Fruit fly (Drosophila melanogaster) whole organism, wandering third instar larva: Measurements from ENCODE around the gene Tbh.

ENCODE experiments used
- CG9705 ChIP-seq: fragments of 200-800 bp; sonication (Bioruptor generic); optimal IDR thresholded peaks from 2 replicates; lab custom pipeline; 2018; ENCODE audit warnings: missing biosample characterization, mild to moderate bottlenecking, missing genetic modification characterization
- Hr83 ChIP-seq: fragments of 200-300 bp; sonication (Bioruptor generic); optimal IDR thresholded peaks from 2 replicates; lab custom pipeline; 2016; ENCODE audit warnings: missing biosample characterization, mild to moderate bottlenecking, missing genetic modification characterization, moderate library complexity; ENCODE audit not compliant: poor library complexity, severe bottlenecking
- OdsH ChIP-seq: fragments of 200-800 bp; sonication (Bioruptor generic); optimal IDR thresholded peaks from 2 replicates; lab custom pipeline; 2016; ENCODE audit warnings: missing biosample characterization, mild to moderate bottlenecking, missing genetic modification characterization
- ey ChIP-seq: fragments of 200-800 bp; sonication (Bioruptor generic); optimal IDR thresholded peaks from 2 replicates; lab custom pipeline; 2016; ENCODE audit warnings: missing biosample characterization, missing genetic modification characterization
- foxo ChIP-seq, 2 experiments: fragments of 200-800 bp; sonication (Bioruptor generic); optimal IDR thresholded peaks; 2 replicates in 1 of 2; 3 replicates in 1 of 2; lab custom pipeline; 2016 to 2017; ENCODE audit warnings: missing biosample characterization in 2 of 2, missing genetic modification characterization in 2 of 2
- fru ChIP-seq: fragments of 200-800 bp; sonication (Bioruptor generic); optimal IDR thresholded peaks from 3 replicates; lab custom pipeline; 2016; ENCODE audit warnings: missing biosample characterization, mild to moderate bottlenecking, missing genetic modification characterization
- pan ChIP-seq: fragments of >200 bp; optimal IDR thresholded peaks from 2 replicates; lab custom pipeline; 2017
- psq ChIP-seq: fragments of 200-800 bp; sonication (Bioruptor generic); optimal IDR thresholded peaks from 3 replicates; lab custom pipeline; 2017; ENCODE audit warnings: missing biosample characterization, mild to moderate bottlenecking, missing genetic modification characterization, moderate library complexity

dm6 chrX:7975516-7976257 is 19.8 kb upstream of the Tbh start:
- TF ChIP-seq pan (lab: Kevin White, UChicago) (no peak), psq (GFP tag; lab: Kevin White, UChicago) (no peak), CG9705 (GFP tag; lab: Kevin White, UChicago) (no peak), ey (GFP tag; lab: Kevin White, UChicago) (peak; percentile 3), fru (GFP tag; lab: Kevin White, UChicago) (no peak), Hr83 (GFP tag; lab: Kevin White, UChicago) (no peak), OdsH (no peak), foxo (GFP tag; optimal IDR thresholded peaks at IDR 0.05; lab: Kevin White, UChicago) (peak in 1 of 2 experiments; percentile 12)
